Worm (Caenorhabditis elegans) whole organism, young adult: ENCODE data around the gene micu-1.

ENCODE experiments used
- B0019.2 ChIP-seq: fragments of 200-800 bp; sonication (Bioruptor generic); conservative IDR thresholded peaks from 2 replicates; pipeline ENCODE4 v1.3.6; 2022; ENCODE audit warnings: missing genetic modification reagents, missing genetic modification characterization, missing compliant biosample characterization
- C06A6.2 ChIP-seq: fragments of 200-800 bp; sonication (Bioruptor generic); conservative IDR thresholded peaks from 2 replicates; pipeline ENCODE4 v1.3.6; 2022; ENCODE audit warnings: missing genetic modification characterization, missing compliant biosample characterization
- C17E4.6 ChIP-seq: fragments of 200-800 bp; sonication (Bioruptor generic); IDR thresholded peaks from 2 replicates; pipeline ENCODE4 v1.3.6; 2022; ENCODE audit warnings: missing genetic modification reagents, missing genetic modification characterization, missing compliant biosample characterization
- D2030.7 ChIP-seq: fragments of 200-800 bp; sonication (Bioruptor generic); IDR thresholded peaks from 2 replicates; pipeline ENCODE4 v1.3.6; 2022; ENCODE audit warnings: missing genetic modification reagents, missing genetic modification characterization, missing compliant biosample characterization
- F23B12.7 ChIP-seq: sonication (generic microtip); optimal IDR thresholded peaks from 2 replicates; lab custom pipeline; 2017; ENCODE audit warnings: missing genetic modification characterization, mild to moderate bottlenecking, missing compliant biosample characterization, antibody characterized with exemption, moderate library complexity; ENCODE audit not compliant: insufficient read depth
- F33H1.4 ChIP-seq: fragments of 200-800 bp; sonication (Bioruptor generic); IDR thresholded peaks from 2 replicates; pipeline ENCODE4 v1.3.6; 2022; ENCODE audit warnings: missing genetic modification reagents, missing genetic modification characterization, missing compliant biosample characterization
- F37B4.10 ChIP-seq: fragments of 200-800 bp; sonication (Bioruptor generic); IDR thresholded peaks from 2 replicates; pipeline ENCODE4 v1.3.6; 2022; ENCODE audit warnings: missing genetic modification characterization, missing compliant biosample characterization
- F57A8.1 ChIP-seq: fragments of 200-800 bp; sonication (Bioruptor generic); optimal IDR thresholded peaks from 2 replicates; lab custom pipeline; 2018; ENCODE audit warnings: mild to moderate bottlenecking, missing genetic modification characterization, moderate library complexity, missing compliant biosample characterization
- F57C9.4 ChIP-seq: sonication (generic microtip); optimal IDR thresholded peaks from 2 replicates; lab custom pipeline; 2017; ENCODE audit warnings: mild to moderate bottlenecking, missing genetic modification characterization, missing compliant biosample characterization
- K12H6.12 ChIP-seq: fragments of 200-800 bp; sonication (Bioruptor generic); optimal IDR thresholded peaks from 2 replicates; lab custom pipeline; 2018; ENCODE audit warnings: mild to moderate bottlenecking, missing genetic modification characterization, missing compliant biosample characterization
- aptf-2 ChIP-seq: fragments of 200-800 bp; sonication (Bioruptor generic); conservative IDR thresholded peaks from 2 replicates; pipeline ENCODE4 v1.3.6; 2022; ENCODE audit warnings: missing genetic modification reagents, missing genetic modification characterization, missing compliant biosample characterization
- aptf-3 ChIP-seq: fragments of 200-800 bp; sonication (Bioruptor generic); IDR thresholded peaks from 2 replicates; pipeline ENCODE4 v1.3.6; 2022; ENCODE audit warnings: missing genetic modification characterization, missing compliant biosample characterization
- bed-1 ChIP-seq: fragments of 200-800 bp; sonication (Bioruptor generic); IDR thresholded peaks from 2 replicates; pipeline ENCODE4 v1.3.6; 2022; ENCODE audit warnings: missing genetic modification reagents, missing genetic modification characterization, missing compliant biosample characterization
- ceh-100 ChIP-seq: fragments of 200-800 bp; sonication (Bioruptor generic); IDR thresholded peaks from 2 replicates; pipeline ENCODE4 v1.3.6; 2022; ENCODE audit warnings: missing genetic modification reagents, missing genetic modification characterization, missing compliant biosample characterization
- ceh-27 ChIP-seq: fragments of 200-800 bp; sonication (Bioruptor generic); optimal IDR thresholded peaks from 2 replicates; lab custom pipeline; 2018; ENCODE audit warnings: mild to moderate bottlenecking, missing genetic modification characterization, moderate library complexity, missing compliant biosample characterization
- ceh-40 ChIP-seq: fragments of 200-800 bp; sonication (Bioruptor generic); IDR thresholded peaks from 2 replicates; pipeline ENCODE4 v1.3.6; 2022; ENCODE audit warnings: missing genetic modification characterization, missing compliant biosample characterization
- ceh-91 ChIP-seq: fragments of 200-800 bp; sonication (Bioruptor generic); IDR thresholded peaks from 2 replicates; pipeline ENCODE4 v1.3.6; 2022; ENCODE audit warnings: missing genetic modification reagents, missing genetic modification characterization, missing compliant biosample characterization
- chd-7 ChIP-seq: sonication (generic microtip); optimal IDR thresholded peaks from 2 replicates; lab custom pipeline; 2016; ENCODE audit warnings: mild to moderate bottlenecking, missing genetic modification characterization, moderate library complexity, missing compliant biosample characterization
- dpl-1 ChIP-seq: fragments of 150-350 bp; optimal IDR thresholded peaks from 2 replicates; lab custom pipeline; 2014; ENCODE audit warnings: missing biosample characterization, missing genetic modification reagents, missing genetic modification characterization
- egrh-3 ChIP-seq: fragments of 200-800 bp; sonication (Bioruptor generic); IDR thresholded peaks from 2 replicates; pipeline ENCODE4 v1.3.6; 2022; ENCODE audit warnings: missing genetic modification reagents, missing genetic modification characterization, missing compliant biosample characterization
- ekl-4 ChIP-seq: fragments of 200-800 bp; sonication (Bioruptor generic); IDR thresholded peaks from 2 replicates; pipeline ENCODE4 v1.3.6; 2022; ENCODE audit warnings: missing genetic modification reagents, missing genetic modification characterization, missing compliant biosample characterization
- gei-17 ChIP-seq: fragments of 200-800 bp; sonication (Bioruptor generic); optimal IDR thresholded peaks from 2 replicates; lab custom pipeline; 2018; ENCODE audit warnings: mild to moderate bottlenecking, missing genetic modification characterization, missing compliant biosample characterization
- hlh-12 ChIP-seq: sonication (generic microtip); optimal IDR thresholded peaks from 2 replicates; lab custom pipeline; 2016; ENCODE audit warnings: missing genetic modification characterization, missing compliant biosample characterization
- let-526 ChIP-seq: fragments of 200-800 bp; sonication (Bioruptor generic); IDR thresholded peaks from 2 replicates; pipeline ENCODE4 v1.3.6; 2022; ENCODE audit warnings: missing genetic modification reagents, missing genetic modification characterization, missing compliant biosample characterization
- lsl-1 ChIP-seq: fragments of 200-800 bp; sonication (Bioruptor generic); optimal IDR thresholded peaks from 2 replicates; lab custom pipeline; 2018; ENCODE audit warnings: mild to moderate bottlenecking, missing genetic modification characterization, moderate library complexity, missing compliant biosample characterization
- madf-6 ChIP-seq: fragments of 200-800 bp; sonication (Bioruptor generic); IDR thresholded peaks from 2 replicates; pipeline ENCODE4 v1.3.6; 2022; ENCODE audit warnings: missing genetic modification reagents, missing genetic modification characterization, missing compliant biosample characterization
- mcd-1 ChIP-seq: fragments of 200-800 bp; sonication (Bioruptor generic); IDR thresholded peaks from 2 replicates; pipeline ENCODE4 v1.3.6; 2022; ENCODE audit warnings: missing genetic modification reagents, missing genetic modification characterization, missing compliant biosample characterization
- mel-28 ChIP-seq: sonication (generic microtip); optimal IDR thresholded peaks from 2 replicates; lab custom pipeline; 2016; ENCODE audit warnings: borderline replicate concordance, mild to moderate bottlenecking, missing genetic modification characterization, missing compliant biosample characterization
- mes-4 ChIP-seq: sonication (generic microtip); optimal IDR thresholded peaks from 2 replicates; lab custom pipeline; 2016; ENCODE audit warnings: missing genotype, missing genetic modification characterization, missing compliant biosample characterization
- mxl-1 ChIP-seq: sonication (generic microtip); optimal IDR thresholded peaks from 2 replicates; lab custom pipeline; 2016; ENCODE audit warnings: missing genetic modification characterization, missing compliant biosample characterization
- nfyb-1 ChIP-seq: fragments of 200-800 bp; sonication (Bioruptor generic); IDR thresholded peaks from 2 replicates; pipeline ENCODE4 v1.3.6; 2022; ENCODE audit warnings: missing genetic modification reagents, missing genetic modification characterization, missing compliant biosample characterization
- nhr-90 ChIP-seq: sonication (generic microtip); optimal IDR thresholded peaks from 2 replicates; lab custom pipeline; 2016; ENCODE audit warnings: missing genotype, mild to moderate bottlenecking, missing genetic modification characterization, missing compliant biosample characterization
- pbrm-1 ChIP-seq: fragments of 200-800 bp; sonication (Bioruptor generic); IDR thresholded peaks from 2 replicates; pipeline ENCODE4 v1.3.6; 2022; ENCODE audit warnings: missing genetic modification reagents, missing genetic modification characterization, missing compliant biosample characterization
- pha-4 ChIP-seq: fragments of 150-350 bp; sonication (generic microtip); optimal IDR thresholded peaks from 2 replicates; lab custom pipeline; 2014; ENCODE audit warnings: missing biosample characterization, missing genetic modification reagents, missing genetic modification characterization
- rcor-1 ChIP-seq: fragments of 200-800 bp; sonication (Bioruptor generic); IDR thresholded peaks from 2 replicates; pipeline ENCODE4 v1.3.6; 2022; ENCODE audit warnings: missing genetic modification reagents, missing genetic modification characterization, missing compliant biosample characterization
- rpc-1 ChIP-seq, 2 experiments: fragments of 150-350 bp in 1 of 2; sonication (generic microtip) in 1 of 2; optimal IDR thresholded peaks; 2 replicates each; lab custom pipeline; 2014 to 2018; ENCODE audit warnings: missing biosample characterization in 1 of 2, missing genetic modification characterization in 1 of 2, missing genetic modification reagents in 1 of 2, missing genotype in 1 of 2
- snpc-4 ChIP-seq, 5 experiments: fragments of 150-350 bp in 1 of 5; sonication (generic microtip) in 4 of 5; optimal IDR thresholded peaks; 2 replicates each; lab custom pipeline; 2014 to 2018; ENCODE audit warnings: missing genetic modification characterization in 5 of 5, missing biosample characterization in 3 of 5, antibody characterized with exemption in 2 of 5, mild to moderate bottlenecking in 2 of 5, missing compliant biosample characterization in 2 of 5, missing genotype in 2 of 5, moderate library complexity in 2 of 5, missing genetic modification reagents in 1 of 5
- somi-1 ChIP-seq: fragments of 200-800 bp; sonication (Bioruptor generic); optimal IDR thresholded peaks from 2 replicates; lab custom pipeline; 2018; ENCODE audit warnings: mild to moderate bottlenecking, missing genetic modification characterization, missing compliant biosample characterization
- tbp1 ChIP-seq: fragments of 200-800 bp; sonication (Bioruptor generic); optimal IDR thresholded peaks from 2 replicates; lab custom pipeline; 2018; ENCODE audit warnings: mild to moderate bottlenecking, missing genetic modification characterization, missing compliant biosample characterization
- tlf-1 ChIP-seq: fragments of 200-800 bp; sonication (Bioruptor generic); optimal IDR thresholded peaks from 2 replicates; lab custom pipeline; 2018; ENCODE audit warnings: mild to moderate bottlenecking, missing genetic modification characterization, missing compliant biosample characterization
- zfh-2 ChIP-seq: fragments of 200-800 bp; sonication (Bioruptor generic); conservative IDR thresholded peaks from 2 replicates; pipeline ENCODE4 v1.3.6; 2022; ENCODE audit warnings: missing genetic modification reagents, missing genetic modification characterization, missing compliant biosample characterization
- zim-3 ChIP-seq: sonication (generic microtip); optimal IDR thresholded peaks from 2 replicates; lab custom pipeline; 2017; ENCODE audit warnings: mild to moderate bottlenecking, missing genetic modification characterization, moderate library complexity, missing compliant biosample characterization
- ztf-18 ChIP-seq: sonication (generic microtip); optimal IDR thresholded peaks from 2 replicates; lab custom pipeline; 2016; ENCODE audit warnings: missing genotype, mild to moderate bottlenecking, missing genetic modification characterization, missing compliant biosample characterization
- ztf-25 ChIP-seq: fragments of 200-800 bp; sonication (Bioruptor generic); IDR thresholded peaks from 2 replicates; pipeline ENCODE4 v1.3.6; 2022; ENCODE audit warnings: missing genetic modification reagents, missing genetic modification characterization, missing compliant biosample characterization
- ztf-28 ChIP-seq: fragments of 200-800 bp; sonication (Bioruptor generic); IDR thresholded peaks from 2 replicates; pipeline ENCODE4 v1.3.6; 2022; ENCODE audit warnings: missing genetic modification reagents, missing genetic modification characterization, missing compliant biosample characterization
- ztf-3 ChIP-seq: fragments of 200-800 bp; sonication (Bioruptor generic); optimal IDR thresholded peaks from 2 replicates; lab custom pipeline; 2018; ENCODE audit warnings: mild to moderate bottlenecking, missing genetic modification characterization, missing compliant biosample characterization

micu-1 gene

DNA sequence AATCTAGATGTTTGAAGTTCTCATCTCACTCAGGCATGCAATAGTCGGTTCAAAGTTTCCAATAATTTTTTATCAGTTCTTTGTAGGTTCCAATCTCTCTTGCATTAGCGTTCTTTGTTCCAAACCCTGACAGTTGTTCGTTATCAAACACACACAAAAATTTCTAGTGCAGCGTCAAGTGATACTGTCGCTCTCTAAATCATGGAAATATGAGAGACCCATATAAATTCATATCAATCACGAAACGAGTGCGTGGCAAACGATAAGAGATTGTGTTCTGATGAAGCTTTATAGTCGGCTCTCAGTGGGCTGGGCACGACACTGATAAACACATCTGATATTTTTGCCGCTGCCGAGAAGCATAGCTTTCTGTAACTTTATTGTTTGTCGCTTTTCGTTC is 16.5 kb downstream of the micu-1 start (continued):
- TF ChIP-seq pha-4 (tag; lab: Kevin White, UChicago), result peak; percentile 91
- TF ChIP-seq ceh-100 (GFP tag; lab: Robert Waterston, UW), result no peak
- TF ChIP-seq lsl-1 (GFP tag; lab: Kevin White, UChicago), result no peak
- no peak for TF ChIP-seq D2030.7 (GFP tag; lab: Robert Waterston, UW)
- TF ChIP-seq ceh-40, result no peak
- TF ChIP-seq egrh-3 (GFP tag; lab: Robert Waterston, UW), result no peak
- TF ChIP-seq pbrm-1, result no peak
- TF ChIP-seq C17E4.6 (GFP tag; lab: Robert Waterston, UW), result no peak
- no peak for TF ChIP-seq F57A8.1 (GFP tag; lab: Kevin White, UChicago)
- TF ChIP-seq aptf-3 (GFP tag; lab: Robert Waterston, UW), result no peak
- TF ChIP-seq madf-6 (GFP tag; lab: Robert Waterston, UW), result no peak
- TF ChIP-seq F57C9.4 (tag; lab: Kevin White, UChicago), result no peak
- TF ChIP-seq chd-7 (tag; lab: Kevin White, UChicago), result peak; percentile 46
- peak; percentile 38 for TF ChIP-seq tbp1
- TF ChIP-seq hlh-12 (tag; lab: Kevin White, UChicago), result no peak
- TF ChIP-seq aptf-2 (GFP tag; lab: Robert Waterston, UW), result no peak
- TF ChIP-seq mes-4 (tag; lab: Kevin White, UChicago), result no peak
- no peak for TF ChIP-seq tlf-1 (GFP tag; lab: Kevin White, UChicago)
- TF ChIP-seq dpl-1 (GFP tag; lab: Kevin White, UChicago), result no peak
- TF ChIP-seq K12H6.12 (tag; lab: Kevin White, UChicago), result no peak
- no peak for TF ChIP-seq snpc-4 (GFP tag; optimal IDR thresholded peaks at IDR 0.05; lab: Kevin White, UChicago)
- TF ChIP-seq snpc-4 (tag; optimal IDR thresholded peaks at IDR 0.05; lab: Kevin White, UChicago), result no peak
- no peak for TF ChIP-seq ztf-25 (GFP tag; lab: Robert Waterston, UW)
- TF ChIP-seq B0019.2 (GFP tag; lab: Robert Waterston, UW), result no peak
- TF ChIP-seq rcor-1 (GFP tag; lab: Robert Waterston, UW), result no peak
- no peak for TF ChIP-seq bed-1
- no peak for TF ChIP-seq zim-3
- peak; percentile 8 for TF ChIP-seq F23B12.7 (tag; lab: Kevin White, UChicago)
- TF ChIP-seq C06A6.2 (GFP tag; lab: Robert Waterston, UW), result no peak
- TF ChIP-seq rpc-1 (optimal IDR thresholded peaks at IDR 0.05; lab: Kevin White, UChicago), result no peak
- no peak for TF ChIP-seq rpc-1 (tag; optimal IDR thresholded peaks at IDR 0.05; lab: Kevin White, UChicago)
- TF ChIP-seq let-526, result no peak; the same call in 1 of the 2 replicates
- TF ChIP-seq, all 124 proteins: peak for 22

DNA sequence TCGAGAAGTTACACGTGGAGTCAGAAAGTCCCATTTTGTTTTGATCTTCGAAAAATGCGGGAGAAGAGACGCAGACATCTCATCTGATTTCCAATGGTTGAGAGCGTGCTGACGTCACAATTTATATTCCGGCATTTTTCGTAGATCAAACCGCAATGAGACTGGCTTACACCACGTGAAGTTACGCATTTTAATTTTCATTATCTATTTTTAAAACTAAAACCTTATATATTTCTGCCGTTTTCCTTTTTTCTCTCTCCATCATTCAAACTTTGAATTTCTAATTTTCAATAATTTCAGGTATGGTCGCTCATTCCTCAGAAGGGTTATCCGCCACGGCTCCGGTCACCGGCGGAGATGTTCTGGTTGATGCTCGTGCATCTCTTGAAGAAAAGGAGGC is 17.6 kb downstream of the micu-1 start, which contains the start of gene fat-1:
Gene fat-1, plus strand, starts transcription at position 301 of the 400 bp plus-strand sequence.
- TF ChIP-seq mcd-1 (GFP tag; lab: Robert Waterston, UW) (0 out of 2 replicates have a peak, but pooled peaks have one; percentile 16), madf-6 (GFP tag; lab: Robert Waterston, UW) (peak; percentile 9; the same call in 1 of the 2 replicates), F57A8.1 (GFP tag; lab: Kevin White, UChicago) (no peak)

DNA sequence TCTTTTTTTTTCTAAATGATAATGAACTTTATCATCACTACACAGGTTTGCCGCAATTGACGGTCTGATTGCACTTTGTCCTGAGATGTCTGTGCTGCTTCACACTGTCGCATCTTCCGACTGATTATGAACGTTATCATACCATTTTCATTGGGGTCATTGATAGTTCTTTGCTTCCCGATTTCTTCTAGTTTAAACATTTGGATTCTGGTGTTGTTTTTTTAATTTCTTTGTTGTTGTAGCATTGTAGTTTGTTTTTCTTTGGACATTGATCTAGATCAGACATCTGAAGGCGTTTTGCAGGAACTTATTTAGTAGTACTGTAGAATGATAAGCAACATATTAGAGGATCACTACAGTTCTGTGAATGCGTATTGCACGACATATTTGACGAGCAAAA is 21.0 kb downstream of the micu-1 start:
- TF ChIP-seq ceh-91 (GFP tag; lab: Robert Waterston, UW) (no peak), aptf-2 (GFP tag; lab: Robert Waterston, UW) (no peak), nfyb-1 (GFP tag; lab: Robert Waterston, UW) (peak; percentile 82), ceh-27 (GFP tag; lab: Kevin White, UChicago) (no peak), K12H6.12 (tag; lab: Kevin White, UChicago) (no peak), ztf-3 (GFP tag; lab: Kevin White, UChicago) (peak; percentile 30), gei-17 (no peak), mel-28 (no peak), F37B4.10 (no peak), ekl-4 (peak; percentile 34; the same call in 1 of the 2 replicates), nhr-90 (tag; lab: Kevin White, UChicago) (peak; percentile 51), zfh-2 (GFP tag; lab: Robert Waterston, UW) (no peak), mxl-1 (tag; lab: Kevin White, UChicago) (no peak), F57C9.4 (tag; lab: Kevin White, UChicago) (no peak), ceh-40 (no peak), ztf-18 (tag; lab: Kevin White, UChicago) (no peak), ztf-28 (GFP tag; lab: Robert Waterston, UW) (no peak), F33H1.4 (GFP tag; lab: Robert Waterston, UW) (0 out of 2 replicates have a peak, but pooled peaks have one; percentile 14), somi-1 (GFP tag; lab: Kevin White, UChicago) (no peak)
